Fruit fly (Drosophila melanogaster): ENCODE measurements around the gene CG32856.

Gene CG32856

DNA sequence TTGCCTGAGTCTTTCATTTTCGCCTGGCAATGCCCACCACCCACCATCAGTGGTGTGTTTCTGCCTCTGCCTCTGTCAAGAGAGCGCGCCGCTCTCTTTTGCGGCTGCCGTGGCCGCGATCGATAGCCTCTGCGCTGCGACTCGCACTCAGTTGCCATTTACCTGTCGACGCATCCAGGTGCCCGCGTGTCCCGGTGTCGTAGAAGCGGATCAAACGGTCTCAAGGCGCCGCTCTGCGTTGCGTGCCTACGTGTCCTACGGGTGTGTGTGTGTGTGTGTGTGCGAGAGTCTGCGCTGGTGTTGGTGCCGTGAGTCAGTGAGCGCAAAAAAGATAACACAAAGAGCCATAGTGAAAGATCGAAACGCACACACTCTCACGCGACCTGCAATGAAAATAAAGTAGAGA is 44.4 kb downstream of the CG32856 start, which contains the start of gene Fbxl7 (continued):
- TF ChIP-seq rib (GFP tag; IDR thresholded peaks at IDR 0.05) (peak; percentile 64), HLHmδ (GFP tag; optimal IDR thresholded peaks at IDR 0.05) (peak; percentile 84), CG15479 (GFP tag; optimal IDR thresholded peaks at IDR 0.05) (peak; percentile 92), abd-A (tag; optimal IDR thresholded peaks at IDR 0.05) (peak; percentile 8), CG11695 (GFP tag; IDR thresholded peaks at IDR 0.05) (0 out of 3 replicates have a peak, but pooled peaks have one; percentile 34), CG32767 (GFP tag; IDR thresholded peaks at IDR 0.05) (peak; percentile 36; the same call in 1 of the 2 replicates), tap (tag; optimal IDR thresholded peaks at IDR 0.05) (no peak), CG12155 (GFP tag; optimal IDR thresholded peaks at IDR 0.05) (no peak), Xrp1 (GFP tag; IDR thresholded peaks at IDR 0.05) (0 out of 2 replicates have a peak, but pooled peaks have one; percentile 17), Sin3A (optimal IDR thresholded peaks at IDR 0.05) (no peak), zen (tag; optimal IDR thresholded peaks at IDR 0.05) (peak; percentile 66), ftz-f1 (GFP tag; optimal IDR thresholded peaks at IDR 0.05) (peak; percentile 46), CG11247 (GFP tag; IDR thresholded peaks at IDR 0.05) (peak; percentile 83), chn (GFP tag; optimal IDR thresholded peaks at IDR 0.05) (peak; percentile 64), Med (GFP tag) (peak; percentile 77), fd102C (GFP tag; optimal IDR thresholded peaks at IDR 0.05) (no peak), Stat92E (GFP tag; optimal IDR thresholded peaks at IDR 0.05) (peak in 1 of 3 experiments; percentile 48), Awh (GFP tag; IDR thresholded peaks at IDR 0.05) (0 out of 2 replicates have a peak, but pooled peaks have one; percentile 27), CG17328 (GFP tag; IDR thresholded peaks at IDR 0.05) (0 out of 2 replicates have a peak, but pooled peaks have one; percentile 18)

- TF ChIP-seq CG2199 (GFP tag; IDR thresholded peaks at IDR 0.05) (peak; percentile 98), BtbVII (GFP tag; optimal IDR thresholded peaks at IDR 0.05) (no peak), Trl (optimal IDR thresholded peaks at IDR 0.05) (peak in 1 of 2 experiments; percentile 13), Trl (GFP tag; optimal IDR thresholded peaks at IDR 0.05) (no peak), kni (GFP tag; optimal IDR thresholded peaks at IDR 0.05) (peak; percentile 54)
Measured at dm6 chr3R:15920229-15920533, 45.0 kb downstream of the CG32856 start.

DNA sequence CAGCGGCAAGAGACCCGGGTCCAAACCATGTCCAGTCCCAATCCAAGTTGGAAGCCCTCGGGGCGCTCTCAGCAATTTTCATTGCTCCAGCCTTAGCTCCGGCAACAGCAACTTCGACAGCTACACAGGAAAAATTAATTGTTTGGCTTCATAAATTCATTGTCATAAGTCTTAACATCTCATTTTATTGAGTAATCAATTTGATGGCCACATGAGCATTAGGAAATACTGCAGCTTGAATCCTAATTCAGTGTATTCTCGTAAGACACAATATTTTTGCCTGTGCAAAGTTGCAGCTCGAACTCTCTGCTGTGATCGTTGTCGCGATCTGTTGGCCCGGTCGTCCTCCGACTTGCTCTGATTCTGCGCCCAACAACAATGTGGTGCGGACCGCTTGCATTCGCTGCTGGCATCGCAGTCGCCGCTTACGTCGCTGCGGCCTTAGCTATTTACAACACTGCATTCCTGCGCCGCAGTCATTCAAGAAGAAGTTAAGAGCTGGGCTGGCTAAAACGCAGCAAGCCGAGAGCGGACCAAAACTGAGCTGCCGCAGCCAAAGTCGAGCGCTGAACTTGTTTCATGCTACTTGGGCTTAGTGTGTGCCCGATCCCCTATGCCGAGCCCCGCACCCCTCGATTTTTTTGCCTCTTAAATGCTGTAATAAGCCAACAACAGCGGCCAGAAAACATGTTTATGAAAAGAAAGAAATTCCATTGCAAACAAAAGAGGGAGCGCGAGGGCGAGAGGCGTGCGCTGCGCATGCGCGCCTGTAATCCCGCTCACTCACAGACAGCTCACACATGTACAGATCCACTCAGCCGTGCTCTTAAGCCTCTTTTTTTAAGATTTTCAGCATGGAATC is 45.6 kb downstream of the CG32856 start:
- 0 out of 2 replicates have a peak, but pooled peaks have one; percentile 4 for TF ChIP-seq CG9932 (GFP tag; IDR thresholded peaks at IDR 0.05)
- TF ChIP-seq sob (GFP tag; IDR thresholded peaks at IDR 0.05): no peak
- TF ChIP-seq CG30431 (GFP tag; optimal IDR thresholded peaks at IDR 0.05): peak; percentile 33
- peak; percentile 19 for TF ChIP-seq CG1529 (GFP tag; optimal IDR thresholded peaks at IDR 0.05)
- no peak for TF ChIP-seq sim (GFP tag; IDR thresholded peaks at IDR 0.05)
- TF ChIP-seq CG16863 (GFP tag; optimal IDR thresholded peaks at IDR 0.05): peak; percentile 4
- peak; percentile 36 for TF ChIP-seq CG1602 (GFP tag; optimal IDR thresholded peaks at IDR 0.05)
- TF ChIP-seq chinmo (GFP tag; IDR thresholded peaks at IDR 0.05; ENCODE audit: partially characterized antibody): 0 out of 4 replicates have a peak, but pooled peaks have one; percentile 49
- TF ChIP-seq Ets65A (GFP tag): peak; percentile 72
- peak; percentile 62 for TF ChIP-seq corto (GFP tag; optimal IDR thresholded peaks at IDR 0.05)
- TF ChIP-seq NC2β (GFP tag; optimal IDR thresholded peaks at IDR 0.05): peak; percentile 15
- no peak for TF ChIP-seq mld (GFP tag; IDR thresholded peaks at IDR 0.05; ENCODE audit: partially characterized antibody)
- TF ChIP-seq tll (GFP tag; optimal IDR thresholded peaks at IDR 0.05): peak in 1 of 2 experiments; percentile 68
- peak; percentile 13 for TF ChIP-seq trem (tag; optimal IDR thresholded peaks at IDR 0.05)
- peak; percentile 43 for TF ChIP-seq CG5180 (GFP tag; optimal IDR thresholded peaks at IDR 0.05)
- 0 out of 2 replicates have a peak, but pooled peaks have one; percentile 16 for TF ChIP-seq ap (GFP tag; IDR thresholded peaks at IDR 0.05)
- peak; percentile 7 for TF ChIP-seq Ssrp (tag; optimal IDR thresholded peaks at IDR 0.05)
- 0 out of 2 replicates have a peak, but pooled peaks have one; percentile 11 for TF ChIP-seq Rx (GFP tag; IDR thresholded peaks at IDR 0.05)
- TF ChIP-seq D (optimal IDR thresholded peaks at IDR 0.05): peak; percentile 23
- TF ChIP-seq D (GFP tag; optimal IDR thresholded peaks at IDR 0.05): no peak
- TF ChIP-seq CG11093 (GFP tag; IDR thresholded peaks at IDR 0.05): 0 out of 3 replicates have a peak, but pooled peaks have one; percentile 40
- no peak for TF ChIP-seq aop (GFP tag; IDR thresholded peaks at IDR 0.05)
- no peak for TF ChIP-seq fru (optimal IDR thresholded peaks at IDR 0.05)
- TF ChIP-seq jing (GFP tag; optimal IDR thresholded peaks at IDR 0.05): peak; percentile 13

Measured in whole organism, embryonic.